Fruit fly (Drosophila melanogaster) whole organism, embryonic: ENCODE measurements around the gene CG11698.

Source experiments
- BEAF-32 ChIP-seq: fragments of 200-800 bp; sonication (Bioruptor generic); optimal IDR thresholded peaks from 3 replicates; lab custom pipeline; 2017; ENCODE audit warnings: missing biosample characterization, missing genetic modification characterization, mild to moderate bottlenecking, moderate library complexity, missing genetic modification reagents
- CG10147 ChIP-seq: fragments of 200-800 bp; sonication (Bioruptor generic); optimal IDR thresholded peaks from 2 replicates; lab custom pipeline; 2019; ENCODE audit warnings: missing biosample characterization, mild to moderate bottlenecking, missing genetic modification characterization, moderate library complexity
- CG10431 ChIP-seq: fragments of 200-800 bp; sonication (Bioruptor generic); optimal IDR thresholded peaks from 3 replicates; lab custom pipeline; 2018; ENCODE audit warnings: missing biosample characterization, mild to moderate bottlenecking, missing genetic modification characterization
- CG11247 ChIP-seq: fragments of 200-800 bp; sonication (Bioruptor generic); IDR thresholded peaks from 2 replicates; pipeline ENCODE4 v1.3.6; 2022; ENCODE audit warnings: missing biosample characterization, missing genetic modification characterization
- CG12236 ChIP-seq: fragments of 200-800 bp; sonication (Bioruptor generic); optimal IDR thresholded peaks from 2 replicates; lab custom pipeline; 2016; ENCODE audit warnings: missing biosample characterization, missing genetic modification characterization
- CG12659 ChIP-seq: fragments of 200-800 bp; sonication (Bioruptor generic); optimal IDR thresholded peaks from 3 replicates; lab custom pipeline; 2017; ENCODE audit warnings: mild to moderate bottlenecking, missing biosample characterization, missing genetic modification reagents, missing genetic modification characterization
- CG14860 ChIP-seq: fragments of 200-800 bp; sonication (Bioruptor generic); IDR thresholded peaks from 3 replicates; pipeline ENCODE4 v1.3.6; 2022; ENCODE audit warnings: missing biosample characterization, missing genetic modification characterization; ENCODE audit not compliant: partially characterized antibody
- CG16813 ChIP-seq: fragments of 200-800 bp; sonication (Bioruptor generic); IDR thresholded peaks from 3 replicates; pipeline ENCODE4 v1.3.6; 2022; ENCODE audit warnings: missing biosample characterization, missing genetic modification characterization; ENCODE audit not compliant: partially characterized antibody
- CG17829 ChIP-seq: fragments of 200-800 bp; optimal IDR thresholded peaks from 2 replicates; lab custom pipeline; 2019; ENCODE audit warnings: missing biosample characterization, mild to moderate bottlenecking, missing genetic modification characterization, moderate library complexity
- CG2678 ChIP-seq: fragments of 200-800 bp; sonication (Bioruptor generic); optimal IDR thresholded peaks from 3 replicates; lab custom pipeline; 2019; ENCODE audit warnings: missing biosample characterization, mild to moderate bottlenecking, missing genetic modification characterization, moderate library complexity
- CG30020 ChIP-seq: fragments of 200-800 bp; optimal IDR thresholded peaks from 2 replicates; lab custom pipeline; 2019; ENCODE audit warnings: missing biosample characterization, mild to moderate bottlenecking, missing genetic modification characterization, moderate library complexity
- CG33213 ChIP-seq: fragments of 200-800 bp; sonication (Bioruptor generic); optimal IDR thresholded peaks from 3 replicates; lab custom pipeline; 2016; ENCODE audit warnings: missing biosample characterization, missing genetic modification characterization
- CG42726 ChIP-seq: fragments of 200-800 bp; sonication (Bioruptor generic); IDR thresholded peaks from 2 replicates; pipeline ENCODE4 v1.3.6; 2022; ENCODE audit warnings: missing biosample characterization, missing genetic modification characterization; ENCODE audit not compliant: partially characterized antibody
- CG4617 ChIP-seq: fragments of 200-800 bp; sonication (Bioruptor generic); optimal IDR thresholded peaks from 3 replicates; lab custom pipeline; 2016; ENCODE audit warnings: missing biosample characterization, missing genetic modification characterization, borderline replicate concordance
- CG9215 ChIP-seq: fragments of 200-800 bp; sonication (Bioruptor generic); IDR thresholded peaks from 2 replicates; pipeline ENCODE4 v1.3.6; 2022; ENCODE audit warnings: missing biosample characterization, missing genetic modification characterization
- Dref ChIP-seq: fragments of 200-800 bp; sonication (Bioruptor generic); IDR thresholded peaks from 2 replicates; pipeline ENCODE4 v1.3.6; 2022; ENCODE audit warnings: missing biosample characterization, missing genetic modification characterization
- Fer1 ChIP-seq: fragments of 200-800 bp; sonication (Bioruptor generic); optimal IDR thresholded peaks from 2 replicates; lab custom pipeline; 2017; ENCODE audit warnings: missing biosample characterization, mild to moderate bottlenecking, missing genetic modification characterization
- MBD-R2 ChIP-seq: fragments of 200-800 bp; sonication (Bioruptor generic); IDR thresholded peaks from 2 replicates; pipeline ENCODE4 v1.3.6; 2022; ENCODE audit warnings: missing biosample characterization, missing genetic modification characterization
- Med ChIP-seq: fragments of 200-800 bp; sonication (Bioruptor generic); peaks from one replicate; lab custom pipeline; 2016; ENCODE audit warnings: missing biosample characterization, missing genetic modification characterization, mild to moderate bottlenecking, inconsistent platforms, moderate library complexity
- Myb ChIP-seq: fragments of 200-800 bp; sonication (Bioruptor generic); optimal IDR thresholded peaks from 2 replicates; lab custom pipeline; 2016; ENCODE audit warnings: missing biosample characterization, missing genetic modification characterization
- Pdp1 ChIP-seq, 2 experiments: fragments of 200-800 bp; sonication (Bioruptor generic); optimal IDR thresholded peaks; 3 replicates each; lab custom pipeline; 2016; ENCODE audit warnings: missing biosample characterization in 2 of 2, missing genetic modification characterization in 2 of 2, mild to moderate bottlenecking in 1 of 2, moderate library complexity in 1 of 2
- Scr ChIP-seq: fragments of 200-800 bp; sonication (Bioruptor generic); IDR thresholded peaks from 2 replicates; pipeline ENCODE4 v1.3.6; 2022; ENCODE audit warnings: missing biosample characterization, missing genetic modification characterization; ENCODE audit not compliant: partially characterized antibody
- Sin3A ChIP-seq: fragments of >200 bp; optimal IDR thresholded peaks from 2 replicates; lab custom pipeline; 2018
- YL-1 ChIP-seq: fragments of 200-800 bp; sonication (Bioruptor generic); optimal IDR thresholded peaks from 3 replicates; lab custom pipeline; 2017; ENCODE audit warnings: missing biosample characterization, mild to moderate bottlenecking, missing genetic modification characterization
- amos ChIP-seq: fragments of 200-800 bp; sonication (Bioruptor generic); IDR thresholded peaks from 2 replicates; pipeline ENCODE4 v1.3.6; 2022; ENCODE audit warnings: missing biosample characterization, missing genetic modification characterization; ENCODE audit not compliant: partially characterized antibody
- bbx ChIP-seq: fragments of 200-800 bp; sonication (Bioruptor generic); IDR thresholded peaks from 2 replicates; pipeline ENCODE4 v1.3.6; 2022; ENCODE audit warnings: missing biosample characterization, missing genetic modification characterization; ENCODE audit not compliant: partially characterized antibody
- ci ChIP-seq: fragments of 200-800 bp; sonication (Bioruptor generic); IDR thresholded peaks from 3 replicates; pipeline ENCODE4 v1.3.6; 2022; ENCODE audit warnings: missing biosample characterization, missing genetic modification characterization
- gfzf ChIP-seq: fragments of 200-800 bp; sonication (Bioruptor generic); optimal IDR thresholded peaks from 2 replicates; lab custom pipeline; 2016; ENCODE audit warnings: missing biosample characterization, mild to moderate bottlenecking, missing genetic modification characterization, moderate library complexity
- ham ChIP-seq: fragments of 200-800 bp; sonication (Bioruptor generic); IDR thresholded peaks from 2 replicates; pipeline ENCODE4 v1.3.6; 2022; ENCODE audit warnings: missing biosample characterization, missing genetic modification characterization
- hb ChIP-seq: fragments of 200-800 bp; sonication (Bioruptor generic); IDR thresholded peaks from 3 replicates; pipeline ENCODE4 v1.3.6; 2022; ENCODE audit warnings: missing biosample characterization, missing genetic modification characterization; ENCODE audit not compliant: partially characterized antibody
- insv ChIP-seq, 2 experiments: fragments of 200-800 bp; sonication (Bioruptor generic); optimal IDR thresholded peaks; 3 replicates each; lab custom pipeline; 2016 to 2018; ENCODE audit warnings: missing biosample characterization in 2 of 2, missing genetic modification characterization in 2 of 2
- inv ChIP-seq: fragments of 200-800 bp; sonication (Bioruptor generic); IDR thresholded peaks from 2 replicates; pipeline ENCODE4 v1.3.6; 2022; ENCODE audit warnings: missing biosample characterization, missing genetic modification characterization; ENCODE audit not compliant: partially characterized antibody
- jigr1 ChIP-seq: fragments of 200-800 bp; sonication (Bioruptor generic); IDR thresholded peaks from 3 replicates; pipeline ENCODE4 v1.3.6; 2022; ENCODE audit warnings: missing biosample characterization, missing genetic modification characterization
- knrl ChIP-seq: fragments of 200-800 bp; sonication (Bioruptor generic); IDR thresholded peaks from 3 replicates; pipeline ENCODE4 v1.3.6; 2022; ENCODE audit warnings: missing biosample characterization, missing genetic modification characterization; ENCODE audit not compliant: partially characterized antibody
- lab ChIP-seq: fragments of 200-800 bp; sonication (Bioruptor generic); optimal IDR thresholded peaks from 3 replicates; lab custom pipeline; 2017; ENCODE audit warnings: missing biosample characterization, missing genetic modification characterization, mild to moderate bottlenecking, moderate library complexity, missing genetic modification reagents
- mld ChIP-seq: fragments of 200-800 bp; sonication (Bioruptor generic); IDR thresholded peaks from 3 replicates; pipeline ENCODE4 v1.3.6; 2022; ENCODE audit warnings: missing biosample characterization, missing genetic modification characterization; ENCODE audit not compliant: partially characterized antibody
- nmo ChIP-seq: fragments of 200-800 bp; sonication (Bioruptor generic); optimal IDR thresholded peaks from 2 replicates; lab custom pipeline; 2018; ENCODE audit warnings: missing biosample characterization, mild to moderate bottlenecking, missing genetic modification characterization, moderate library complexity
- onecut ChIP-seq: fragments of 200-800 bp; sonication (Bioruptor generic); IDR thresholded peaks from 2 replicates; pipeline ENCODE4 v1.3.6; 2022; ENCODE audit warnings: missing biosample characterization, missing genetic modification characterization
- pho ChIP-seq: fragments of 200-800 bp; sonication (Bioruptor generic); optimal IDR thresholded peaks from 2 replicates; lab custom pipeline; 2016; ENCODE audit warnings: missing biosample characterization, missing genetic modification characterization
- phol ChIP-seq: fragments of 200-800 bp; sonication (Bioruptor generic); optimal IDR thresholded peaks from 3 replicates; lab custom pipeline; 2018; ENCODE audit warnings: missing biosample characterization, mild to moderate bottlenecking, missing genetic modification characterization, moderate library complexity
- row ChIP-seq: fragments of 200-800 bp; sonication (Bioruptor generic); IDR thresholded peaks from 3 replicates; pipeline ENCODE4 v1.3.6; 2022; ENCODE audit warnings: missing biosample characterization, missing genetic modification characterization
- stwl ChIP-seq: fragments of 200-800 bp; sonication (Bioruptor generic); optimal IDR thresholded peaks from 3 replicates; lab custom pipeline; 2018; ENCODE audit warnings: missing biosample characterization, mild to moderate bottlenecking, missing genetic modification characterization, moderate library complexity
- sug ChIP-seq: fragments of 200-800 bp; optimal IDR thresholded peaks from 2 replicates; lab custom pipeline; 2019; ENCODE audit warnings: missing biosample characterization, mild to moderate bottlenecking, missing genetic modification characterization, moderate library complexity
- tna ChIP-seq: fragments of 200-800 bp; sonication (Bioruptor generic); IDR thresholded peaks from 2 replicates; pipeline ENCODE4 v1.3.6; 2022; ENCODE audit warnings: missing biosample characterization, missing genetic modification characterization; ENCODE audit not compliant: partially characterized antibody
- trem ChIP-seq: fragments of 200-800 bp; optimal IDR thresholded peaks from 3 replicates; lab custom pipeline; 2019; ENCODE audit warnings: missing biosample characterization, mild to moderate bottlenecking, missing genetic modification characterization, moderate library complexity
- tx ChIP-seq: fragments of 200-800 bp; sonication (Bioruptor generic); optimal IDR thresholded peaks from 2 replicates; lab custom pipeline; 2016; ENCODE audit warnings: missing biosample characterization, missing genetic modification characterization
- unc-4 ChIP-seq: fragments of 200-800 bp; sonication (Bioruptor generic); IDR thresholded peaks from 2 replicates; pipeline ENCODE4 v1.3.6; 2022; ENCODE audit warnings: missing biosample characterization, missing genetic modification characterization; ENCODE audit not compliant: partially characterized antibody
- zen2 ChIP-seq: fragments of 200-800 bp; sonication (Bioruptor generic); IDR thresholded peaks from 3 replicates; pipeline ENCODE4 v1.3.6; 2022; ENCODE audit warnings: missing biosample characterization, missing genetic modification characterization; ENCODE audit not compliant: partially characterized antibody

Gene CG11698

DNA sequence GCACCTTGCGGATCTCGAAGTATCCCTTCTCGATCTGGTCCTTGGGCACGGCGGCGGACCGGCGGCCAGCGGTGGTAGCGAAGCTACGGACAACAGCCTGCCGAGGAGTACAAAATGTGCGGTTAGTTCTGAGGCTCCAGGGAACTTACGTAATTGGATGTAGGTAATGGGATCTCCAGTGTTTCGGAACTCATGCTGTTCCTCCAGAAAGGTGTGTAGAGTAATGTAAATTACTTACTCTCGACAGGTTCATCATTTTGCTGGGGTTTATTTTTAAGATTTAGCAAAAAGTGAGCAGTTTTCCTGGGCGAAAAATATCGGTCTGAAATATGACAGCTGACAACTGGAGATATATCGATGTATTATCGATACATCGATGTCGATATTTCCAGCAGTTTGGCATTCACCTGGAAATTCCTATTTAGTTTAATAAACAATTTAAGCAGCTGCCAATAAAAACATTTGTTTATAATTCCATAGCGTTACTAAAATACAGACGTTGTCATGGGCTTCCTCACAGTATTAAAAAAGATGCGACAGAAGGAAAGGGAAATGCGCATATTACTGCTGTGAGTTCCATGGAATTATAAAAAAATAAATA lies 28.8 kb downstream of the CG11698 start, which contains the start of the genes COX7A and Arl2 (continued):
- peak; percentile 89 for TF ChIP-seq hb (GFP tag; lab: Robert Waterston, UW)
- TF ChIP-seq trem (tag; lab: Kevin White, UChicago), result peak; percentile 75
- peak; percentile 90 for TF ChIP-seq inv
- TF ChIP-seq CG2678, result no peak
- TF ChIP-seq BEAF-32 (GFP tag; lab: Kevin White, UChicago), result peak; percentile 93
- peak; percentile 42 for TF ChIP-seq CG30020 (tag; lab: Kevin White, UChicago)
- peak; percentile 88 for TF ChIP-seq CG4617
- TF ChIP-seq Dref (GFP tag; lab: Robert Waterston, UW), result peak; percentile 95
- peak; percentile 61 for TF ChIP-seq stwl
- TF ChIP-seq jigr1 (GFP tag; lab: Robert Waterston, UW), result peak; percentile 27; the same call in 1 of the 3 replicates
- peak; percentile 72 for TF ChIP-seq CG12659
- TF ChIP-seq Med (GFP tag; lab: Kevin White, UChicago), result peak; percentile 81
- TF ChIP-seq unc-4 (GFP tag; lab: Robert Waterston, UW), result peak; percentile 95
- peak; percentile 90 for TF ChIP-seq MBD-R2
- peak; percentile 93 for TF ChIP-seq mld (GFP tag; lab: Robert Waterston, UW)
- peak; percentile 96 for TF ChIP-seq YL-1 (GFP tag; lab: Kevin White, UChicago)
- TF ChIP-seq zen2 (GFP tag; lab: Robert Waterston, UW), result peak; percentile 95
- TF ChIP-seq ci (GFP tag; lab: Robert Waterston, UW), result no peak
- TF ChIP-seq gfzf, result peak; percentile 42
- peak; percentile 24 for TF ChIP-seq sug (tag; lab: Kevin White, UChicago)
- TF ChIP-seq tna, result peak; percentile 91
- no peak for TF ChIP-seq CG33213 (GFP tag; lab: Kevin White, UChicago)
- no peak for TF ChIP-seq lab (GFP tag; lab: Kevin White, UChicago)
- no peak for TF ChIP-seq pho (GFP tag; lab: Kevin White, UChicago)
- no peak for TF ChIP-seq ham (GFP tag; lab: Robert Waterston, UW)
- peak; percentile 17 for TF ChIP-seq CG10431 (GFP tag; lab: Kevin White, UChicago)
- peak; percentile 93 for TF ChIP-seq Scr (GFP tag; lab: Robert Waterston, UW)
- TF ChIP-seq CG16813 (GFP tag; lab: Robert Waterston, UW), result peak; percentile 91
- TF ChIP-seq CG14860, result peak; percentile 91
- peak; percentile 1 for TF ChIP-seq Myb (GFP tag; lab: Kevin White, UChicago)
- 0 out of 2 replicates have a peak, but pooled peaks have one; percentile 10 for TF ChIP-seq onecut (GFP tag; lab: Robert Waterston, UW)
- peak in 1 of 2 experiments; percentile 1 for TF ChIP-seq insv (GFP tag; optimal IDR thresholded peaks at IDR 0.05; lab: Kevin White, UChicago)
- peak; percentile 31 for TF ChIP-seq tx (GFP tag; lab: Kevin White, UChicago)
- no peak for TF ChIP-seq CG11247 (GFP tag; lab: Robert Waterston, UW)
- peak; percentile 92 for TF ChIP-seq knrl
- TF ChIP-seq CG12236 (GFP tag; lab: Kevin White, UChicago), result no peak
- TF ChIP-seq CG17829 (tag; lab: Kevin White, UChicago), result peak; percentile 22
- TF ChIP-seq Pdp1 (GFP tag; optimal IDR thresholded peaks at IDR 0.05; lab: Kevin White, UChicago), result peak in 1 of 2 experiments; percentile 95
- TF ChIP-seq phol (tag; lab: Kevin White, UChicago), result peak; percentile 27
- peak; percentile 27 for TF ChIP-seq CG10147
- peak; percentile 97 for TF ChIP-seq bbx
- peak; percentile 43; the same call in 2 of the 3 replicates for TF ChIP-seq row
- TF ChIP-seq nmo (GFP tag; lab: Kevin White, UChicago), result peak; percentile 27
- peak; percentile 16 for TF ChIP-seq Fer1 (GFP tag; lab: Kevin White, UChicago)
- peak; percentile 87; the same call in 1 of the 2 replicates for TF ChIP-seq CG42726 (GFP tag; lab: Robert Waterston, UW)
- no peak for TF ChIP-seq CG9215 (GFP tag; lab: Robert Waterston, UW)
- TF ChIP-seq amos (GFP tag; lab: Robert Waterston, UW), result peak; percentile 96
- TF ChIP-seq Sin3A (lab: Kevin White, UChicago), result peak; percentile 30
